Fruit fly (Drosophila melanogaster) whole organism, embryonic: ENCODE results near the gene spg.

Experiments
- Aef1 ChIP-seq: fragments of 200-800 bp; sonication (Bioruptor generic); IDR thresholded peaks from 3 replicates; pipeline ENCODE4 v1.3.6; 2022; ENCODE audit warnings: missing biosample characterization, missing genetic modification characterization
- Blimp-1 ChIP-seq: fragments of 200-800 bp; sonication (Bioruptor generic); optimal IDR thresholded peaks from 3 replicates; lab custom pipeline; 2018; ENCODE audit warnings: missing biosample characterization, missing genetic modification characterization, mild to moderate bottlenecking, moderate library complexity, missing genetic modification reagents
- CG10274 ChIP-seq: fragments of 200-800 bp; sonication (Bioruptor generic); optimal IDR thresholded peaks from 3 replicates; lab custom pipeline; 2017; ENCODE audit warnings: missing biosample characterization, mild to moderate bottlenecking, missing genetic modification characterization
- CG10321 ChIP-seq: fragments of 200-800 bp; sonication (Bioruptor generic); IDR thresholded peaks from 2 replicates; pipeline ENCODE4 v1.3.6; 2022; ENCODE audit warnings: missing biosample characterization, missing genetic modification characterization
- CG11696 ChIP-seq: fragments of 200-800 bp; sonication (Bioruptor generic); IDR thresholded peaks from 2 replicates; pipeline ENCODE4 v1.3.6; 2022; ENCODE audit warnings: missing biosample characterization, missing genetic modification characterization
- CG12942 ChIP-seq: fragments of 200-800 bp; sonication (Bioruptor generic); optimal IDR thresholded peaks from 3 replicates; lab custom pipeline; 2016; ENCODE audit warnings: missing biosample characterization, missing genetic modification characterization
- CG13123 ChIP-seq: fragments of 200-800 bp; sonication (Bioruptor generic); optimal IDR thresholded peaks from 2 replicates; lab custom pipeline; 2016; ENCODE audit warnings: missing biosample characterization, missing genetic modification characterization
- CG15601 ChIP-seq: fragments of 200-800 bp; sonication (Bioruptor generic); optimal IDR thresholded peaks from 3 replicates; lab custom pipeline; 2019; ENCODE audit warnings: missing biosample characterization, mild to moderate bottlenecking, missing genetic modification characterization, moderate library complexity
- CG16813 ChIP-seq: fragments of 200-800 bp; sonication (Bioruptor generic); IDR thresholded peaks from 3 replicates; pipeline ENCODE4 v1.3.6; 2022; ENCODE audit warnings: missing biosample characterization, missing genetic modification characterization; ENCODE audit not compliant: partially characterized antibody
- CG17186 ChIP-seq: fragments of 200-800 bp; sonication (Bioruptor generic); optimal IDR thresholded peaks from 3 replicates; lab custom pipeline; 2017; ENCODE audit warnings: missing biosample characterization, missing genetic modification reagents, missing genetic modification characterization
- CG1832 ChIP-seq: fragments of 200-800 bp; sonication (Bioruptor generic); optimal IDR thresholded peaks from 2 replicates; lab custom pipeline; 2017; ENCODE audit warnings: missing biosample characterization, mild to moderate bottlenecking, missing genetic modification characterization, inconsistent platforms
- CG3065 ChIP-seq: fragments of 200-800 bp; sonication (Bioruptor generic); optimal IDR thresholded peaks from 2 replicates; lab custom pipeline; 2016; ENCODE audit warnings: missing biosample characterization, missing genetic modification characterization
- CG33557 ChIP-seq: fragments of 200-800 bp; sonication (Bioruptor generic); optimal IDR thresholded peaks from 2 replicates; lab custom pipeline; 2019; ENCODE audit warnings: missing biosample characterization, mild to moderate bottlenecking, missing genetic modification characterization, moderate library complexity
- CG3995 ChIP-seq: fragments of 200-800 bp; sonication (Bioruptor generic); optimal IDR thresholded peaks from 3 replicates; lab custom pipeline; 2016; ENCODE audit warnings: missing biosample characterization, missing genetic modification characterization
- CG4617 ChIP-seq: fragments of 200-800 bp; sonication (Bioruptor generic); optimal IDR thresholded peaks from 3 replicates; lab custom pipeline; 2016; ENCODE audit warnings: missing biosample characterization, missing genetic modification characterization, borderline replicate concordance
- CG6689 ChIP-seq: fragments of 200-800 bp; sonication (Bioruptor generic); IDR thresholded peaks from 2 replicates; pipeline ENCODE4 v1.3.6; 2022; ENCODE audit warnings: missing biosample characterization, missing genetic modification characterization
- CG7928 ChIP-seq: fragments of 200-800 bp; sonication (Bioruptor generic); optimal IDR thresholded peaks from 2 replicates; lab custom pipeline; 2017; ENCODE audit warnings: missing biosample characterization, mild to moderate bottlenecking, missing genetic modification characterization
- CG9609 ChIP-seq: fragments of 200-800 bp; sonication (Bioruptor generic); optimal IDR thresholded peaks from 3 replicates; lab custom pipeline; 2016; ENCODE audit warnings: missing biosample characterization, missing genetic modification characterization
- CG9727 ChIP-seq: fragments of 200-800 bp; sonication (Bioruptor generic); optimal IDR thresholded peaks from 3 replicates; lab custom pipeline; 2017; ENCODE audit warnings: missing biosample characterization, mild to moderate bottlenecking, missing genetic modification characterization
- CG9797 ChIP-seq: fragments of 200-800 bp; sonication (Bioruptor generic); optimal IDR thresholded peaks from 3 replicates; lab custom pipeline; 2018; ENCODE audit warnings: missing biosample characterization, mild to moderate bottlenecking, missing genetic modification characterization
- D ChIP-seq, 2 experiments: fragments of 200-800 bp in 1 of 2; fragments of >200 bp in 1 of 2; sonication (Bioruptor generic) in 1 of 2; optimal IDR thresholded peaks; 2 replicates in 1 of 2; 3 replicates in 1 of 2; lab custom pipeline; 2017; ENCODE audit warnings: mild to moderate bottlenecking in 1 of 2, missing biosample characterization in 1 of 2, missing genetic modification characterization in 1 of 2, missing genetic modification reagents in 1 of 2
- Dad ChIP-seq: fragments of 200-800 bp; sonication (Bioruptor generic); optimal IDR thresholded peaks from 3 replicates; lab custom pipeline; 2016; ENCODE audit warnings: missing biosample characterization, missing genetic modification characterization
- Dref ChIP-seq: fragments of 200-800 bp; sonication (Bioruptor generic); IDR thresholded peaks from 2 replicates; pipeline ENCODE4 v1.3.6; 2022; ENCODE audit warnings: missing biosample characterization, missing genetic modification characterization
- Ets97D ChIP-seq: fragments of 200-800 bp; sonication (Bioruptor generic); optimal IDR thresholded peaks from 3 replicates; lab custom pipeline; 2016; ENCODE audit warnings: missing biosample characterization, missing genetic modification characterization
- HLH54F ChIP-seq: fragments of 200-800 bp; sonication (Bioruptor generic); optimal IDR thresholded peaks from 3 replicates; lab custom pipeline; 2016; ENCODE audit warnings: missing biosample characterization, missing genetic modification characterization
- Kr ChIP-seq: fragments of 200-800 bp; sonication (Bioruptor generic); optimal IDR thresholded peaks from 2 replicates; lab custom pipeline; 2017; ENCODE audit warnings: missing biosample characterization, mild to moderate bottlenecking, missing genetic modification characterization
- NC2α ChIP-seq: fragments of 200-800 bp; sonication (Bioruptor generic); optimal IDR thresholded peaks from 2 replicates; lab custom pipeline; 2016; ENCODE audit warnings: missing biosample characterization, missing genetic modification characterization
- Stat92E ChIP-seq, 3 experiments: fragments of >200 bp in 2 of 3; fragments of 200-800 bp in 1 of 3; sonication (Bioruptor generic) in 1 of 3; optimal IDR thresholded peaks; 2 replicates each; lab custom pipeline; 2017 to 2019; ENCODE audit warnings: missing biosample characterization in 3 of 3, missing genetic modification characterization in 3 of 3, mild to moderate bottlenecking in 1 of 3, moderate library complexity in 1 of 3
- ap ChIP-seq: fragments of 200-800 bp; sonication (Bioruptor generic); IDR thresholded peaks from 2 replicates; pipeline ENCODE4 v1.3.6; 2022; ENCODE audit warnings: missing biosample characterization, missing genetic modification characterization
- bigmax ChIP-seq: fragments of 200-800 bp; sonication (Bioruptor generic); optimal IDR thresholded peaks from 2 replicates; lab custom pipeline; 2018; ENCODE audit warnings: missing biosample characterization, mild to moderate bottlenecking, missing genetic modification characterization
- cg ChIP-seq: fragments of 200-800 bp; sonication (Bioruptor generic); optimal IDR thresholded peaks from 3 replicates; lab custom pipeline; 2019; ENCODE audit warnings: missing biosample characterization, mild to moderate bottlenecking, missing genetic modification characterization, moderate library complexity
- chm ChIP-seq: fragments of 200-800 bp; sonication (Bioruptor generic); IDR thresholded peaks from 2 replicates; pipeline ENCODE4 v1.3.6; 2022; ENCODE audit warnings: missing biosample characterization, missing genetic modification characterization
- cwo ChIP-seq: fragments of 200-800 bp; sonication (Bioruptor generic); optimal IDR thresholded peaks from 3 replicates; lab custom pipeline; 2017; ENCODE audit warnings: missing biosample characterization, missing genetic modification characterization, mild to moderate bottlenecking, moderate library complexity, missing genetic modification reagents
- da ChIP-seq: fragments of 200-800 bp; sonication (Bioruptor generic); optimal IDR thresholded peaks from 2 replicates; lab custom pipeline; 2016; ENCODE audit warnings: missing biosample characterization, missing genetic modification characterization
- emc ChIP-seq: fragments of 200-800 bp; sonication (Bioruptor generic); optimal IDR thresholded peaks from 2 replicates; lab custom pipeline; 2016; ENCODE audit warnings: missing biosample characterization, missing genetic modification characterization
- fd102C ChIP-seq: fragments of 200-800 bp; sonication (Bioruptor generic); optimal IDR thresholded peaks from 2 replicates; lab custom pipeline; 2018; ENCODE audit warnings: missing biosample characterization, mild to moderate bottlenecking, missing genetic modification characterization, moderate library complexity
- gcm2 ChIP-seq: fragments of 200-800 bp; sonication (Bioruptor generic); optimal IDR thresholded peaks from 2 replicates; lab custom pipeline; 2016; ENCODE audit warnings: missing biosample characterization, missing genetic modification characterization
- gfzf ChIP-seq: fragments of 200-800 bp; sonication (Bioruptor generic); optimal IDR thresholded peaks from 2 replicates; lab custom pipeline; 2016; ENCODE audit warnings: missing biosample characterization, mild to moderate bottlenecking, missing genetic modification characterization, moderate library complexity
- hbn ChIP-seq: fragments of 200-800 bp; sonication (Bioruptor generic); IDR thresholded peaks from 2 replicates; pipeline ENCODE4 v1.3.6; 2022; ENCODE audit warnings: missing biosample characterization, missing genetic modification characterization; ENCODE audit not compliant: partially characterized antibody
- hth ChIP-seq: fragments of >200 bp; optimal IDR thresholded peaks from 2 replicates; lab custom pipeline; 2017; ENCODE audit warnings: inconsistent platforms
- insv ChIP-seq, 2 experiments: fragments of 200-800 bp; sonication (Bioruptor generic); optimal IDR thresholded peaks; 3 replicates each; lab custom pipeline; 2016 to 2018; ENCODE audit warnings: missing biosample characterization in 2 of 2, missing genetic modification characterization in 2 of 2
- knrl ChIP-seq: fragments of 200-800 bp; sonication (Bioruptor generic); IDR thresholded peaks from 3 replicates; pipeline ENCODE4 v1.3.6; 2022; ENCODE audit warnings: missing biosample characterization, missing genetic modification characterization; ENCODE audit not compliant: partially characterized antibody
- lmd ChIP-seq: fragments of 200-800 bp; sonication (Bioruptor generic); IDR thresholded peaks from 2 replicates; pipeline ENCODE4 v1.3.6; 2022; ENCODE audit warnings: missing biosample characterization, missing genetic modification characterization
- nmo ChIP-seq: fragments of 200-800 bp; sonication (Bioruptor generic); optimal IDR thresholded peaks from 2 replicates; lab custom pipeline; 2018; ENCODE audit warnings: missing biosample characterization, mild to moderate bottlenecking, missing genetic modification characterization, moderate library complexity
- run ChIP-seq: fragments of 200-800 bp; sonication (Bioruptor generic); optimal IDR thresholded peaks from 3 replicates; lab custom pipeline; 2018; ENCODE audit warnings: missing biosample characterization, mild to moderate bottlenecking, missing genetic modification characterization
- sisA ChIP-seq: fragments of 200-800 bp; sonication (Bioruptor generic); IDR thresholded peaks from 2 replicates; pipeline ENCODE4 v1.3.6; 2022; ENCODE audit warnings: missing biosample characterization, missing genetic modification characterization
- ssp ChIP-seq: fragments of 200-800 bp; sonication (Bioruptor generic); IDR thresholded peaks from 2 replicates; pipeline ENCODE4 v1.3.6; 2022; ENCODE audit warnings: missing biosample characterization, missing genetic modification characterization
- tup ChIP-seq: fragments of 200-800 bp; sonication (Bioruptor generic); optimal IDR thresholded peaks from 2 replicates; lab custom pipeline; 2016; ENCODE audit warnings: missing biosample characterization, mild to moderate bottlenecking, missing genetic modification characterization, moderate library complexity
- tx ChIP-seq: fragments of 200-800 bp; sonication (Bioruptor generic); optimal IDR thresholded peaks from 2 replicates; lab custom pipeline; 2016; ENCODE audit warnings: missing biosample characterization, missing genetic modification characterization
- wdn ChIP-seq: fragments of 200-800 bp; sonication (Bioruptor generic); IDR thresholded peaks from 2 replicates; pipeline ENCODE4 v1.3.6; 2022; ENCODE audit warnings: missing biosample characterization, missing genetic modification characterization

The spg gene

dm6 chr3R:28911758-28912157 is 66.7 kb downstream of the spg start (continued):
- TF ChIP-seq Dad (GFP tag; lab: Kevin White, UChicago): peak; percentile 70
- TF ChIP-seq CG17186 (GFP tag; lab: Kevin White, UChicago): peak; percentile 34
- peak; percentile 71 for TF ChIP-seq ssp (GFP tag; lab: Robert Waterston, UW)
- TF ChIP-seq CG1832 (GFP tag; lab: Kevin White, UChicago): no peak
- TF ChIP-seq CG6689: peak; percentile 77
- TF ChIP-seq Dref: no peak
- TF ChIP-seq CG16813: no peak
- peak; percentile 35 for TF ChIP-seq run (tag; lab: Kevin White, UChicago)
- TF ChIP-seq cwo (GFP tag; lab: Kevin White, UChicago): peak; percentile 46
- TF ChIP-seq HLH54F (GFP tag; lab: Kevin White, UChicago): peak; percentile 58
- TF ChIP-seq NC2α (GFP tag; lab: Kevin White, UChicago): peak; percentile 48
- TF ChIP-seq CG4617 (GFP tag; lab: Kevin White, UChicago): peak; percentile 33
- TF ChIP-seq CG13123 (GFP tag; lab: Kevin White, UChicago): peak; percentile 70
- no peak for TF ChIP-seq D (optimal IDR thresholded peaks at IDR 0.05; lab: Kevin White, UChicago)
- TF ChIP-seq D (GFP tag; optimal IDR thresholded peaks at IDR 0.05; lab: Kevin White, UChicago): no peak
- peak; percentile 89 for TF ChIP-seq chm
- peak; percentile 61 for TF ChIP-seq CG9609
- TF ChIP-seq gfzf (GFP tag; lab: Kevin White, UChicago): no peak
- peak; percentile 33 for TF ChIP-seq Ets97D
- peak; percentile 67; the same call in 1 of the 2 replicates for TF ChIP-seq CG11696 (GFP tag; lab: Robert Waterston, UW)
- TF ChIP-seq da (GFP tag; lab: Kevin White, UChicago): no peak
- peak; percentile 83 for TF ChIP-seq Aef1 (GFP tag; lab: Robert Waterston, UW)
- peak; percentile 87 for TF ChIP-seq lmd (GFP tag; lab: Robert Waterston, UW)
- no peak for TF ChIP-seq CG7928 (GFP tag; lab: Kevin White, UChicago)
- TF ChIP-seq CG3065: peak; percentile 41
- no peak for TF ChIP-seq Kr (GFP tag; lab: Kevin White, UChicago)
- TF ChIP-seq CG10274 (GFP tag; lab: Kevin White, UChicago): peak; percentile 30
- TF ChIP-seq CG33557: no peak
- peak; percentile 67 for TF ChIP-seq CG12942 (GFP tag; lab: Kevin White, UChicago)
- no peak for TF ChIP-seq CG15601
- 0 out of 2 replicates have a peak, but pooled peaks have one; percentile 22 for TF ChIP-seq wdn (GFP tag; lab: Robert Waterston, UW)
- no peak for TF ChIP-seq fd102C (GFP tag; lab: Kevin White, UChicago)
- no peak for TF ChIP-seq CG9797 (GFP tag; lab: Kevin White, UChicago)
- peak; percentile 34 for TF ChIP-seq tup (GFP tag; lab: Kevin White, UChicago)
- TF ChIP-seq bigmax (GFP tag; lab: Kevin White, UChicago): no peak
- TF ChIP-seq hth (lab: Kevin White, UChicago): no peak
- TF ChIP-seq cg: no peak
- TF ChIP-seq gcm2 (GFP tag; lab: Kevin White, UChicago): peak; percentile 36
- TF ChIP-seq ap (GFP tag; lab: Robert Waterston, UW): peak; percentile 80
- no peak for TF ChIP-seq CG10321 (GFP tag; lab: Robert Waterston, UW)
- TF ChIP-seq Blimp-1 (GFP tag; lab: Kevin White, UChicago): peak; percentile 62
- TF ChIP-seq tx (GFP tag; lab: Kevin White, UChicago): peak; percentile 54
- TF ChIP-seq sisA: peak; percentile 79
- TF ChIP-seq Stat92E (GFP tag; optimal IDR thresholded peaks at IDR 0.05; lab: Kevin White, UChicago): no peak
- no peak for TF ChIP-seq insv (GFP tag; optimal IDR thresholded peaks at IDR 0.05; lab: Kevin White, UChicago)
- TF ChIP-seq CG3995 (GFP tag; lab: Kevin White, UChicago): no peak
- no peak for TF ChIP-seq hbn (GFP tag; lab: Robert Waterston, UW)
- TF ChIP-seq emc (GFP tag; lab: Kevin White, UChicago): peak; percentile 45
- TF ChIP-seq knrl (GFP tag; lab: Robert Waterston, UW): no peak
- peak; percentile 83 for TF ChIP-seq nmo
- peak; percentile 51 for TF ChIP-seq CG9727
